Fruit fly (Drosophila melanogaster): ENCODE measurements around the gene Ude.
A peak's percentile ranks its signal among the peaks of the same experiment; 100 is the strongest.

The Ude gene

DNA sequence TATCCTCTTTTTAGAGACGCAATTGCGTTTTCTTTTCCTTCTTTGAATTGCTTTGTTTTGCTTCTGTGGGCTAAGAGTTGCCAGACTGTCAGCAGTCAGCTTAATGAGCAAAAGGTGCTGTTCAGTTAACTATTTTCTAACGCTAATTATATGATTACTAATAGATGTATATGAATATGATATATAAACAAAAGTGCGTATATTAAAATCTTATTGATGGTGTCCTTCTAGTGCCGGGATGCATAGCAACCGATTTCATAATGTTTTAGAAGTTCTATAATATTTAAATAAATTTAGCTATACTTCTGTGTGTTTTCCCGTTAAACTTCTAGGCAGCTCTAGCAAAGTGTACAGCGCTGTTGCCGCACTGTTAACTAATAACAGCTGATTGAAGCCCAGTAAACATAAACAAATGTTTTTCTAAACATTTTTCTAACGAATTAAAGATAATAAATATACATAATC lies 30.5 kb upstream of the Ude start, which contains the start of the genes Kaz and CG43273 (continued):
- no peak for TF ChIP-seq prd (optimal IDR thresholded peaks at IDR 0.05)
- peak; percentile 64; the same call in 2 of the 3 replicates for TF ChIP-seq prd (GFP tag; IDR thresholded peaks at IDR 0.05)
- TF ChIP-seq CG2712 (tag; optimal IDR thresholded peaks at IDR 0.05), result peak; percentile 70
- TF ChIP-seq eyg (GFP tag; optimal IDR thresholded peaks at IDR 0.05), result no peak
- peak; percentile 13 for TF ChIP-seq CG13624 (GFP tag; optimal IDR thresholded peaks at IDR 0.05)
- TF ChIP-seq tx (GFP tag; optimal IDR thresholded peaks at IDR 0.05), result no peak
- TF ChIP-seq Awh (GFP tag; IDR thresholded peaks at IDR 0.05), result no peak
- no peak for TF ChIP-seq mld (GFP tag; IDR thresholded peaks at IDR 0.05; ENCODE audit: partially characterized antibody)
- TF ChIP-seq bigmax (GFP tag; optimal IDR thresholded peaks at IDR 0.05), result no peak
- TF ChIP-seq slou (GFP tag; optimal IDR thresholded peaks at IDR 0.05), result peak; percentile 35
- TF ChIP-seq H2.0 (GFP tag; IDR thresholded peaks at IDR 0.05), result no peak; the same call in 1 of the 2 replicates
- TF ChIP-seq lilli (GFP tag; optimal IDR thresholded peaks at IDR 0.05), result peak; percentile 73
- no peak for TF ChIP-seq chinmo (GFP tag; IDR thresholded peaks at IDR 0.05; ENCODE audit: partially characterized antibody)
- peak; percentile 14 for TF ChIP-seq CG34376 (GFP tag; optimal IDR thresholded peaks at IDR 0.05)
- no peak for TF ChIP-seq CG4730 (GFP tag; IDR thresholded peaks at IDR 0.05)
- TF ChIP-seq CG30020 (tag; optimal IDR thresholded peaks at IDR 0.05), result peak; percentile 68
- TF ChIP-seq MTF-1 (GFP tag; optimal IDR thresholded peaks at IDR 0.05; ENCODE audit: borderline replicate concordance), result no peak
- TF ChIP-seq odd (GFP tag; optimal IDR thresholded peaks at IDR 0.05), result no peak
- TF ChIP-seq CG12769 (tag; optimal IDR thresholded peaks at IDR 0.05), result no peak
- peak; percentile 36 for TF ChIP-seq CG18619 (GFP tag; optimal IDR thresholded peaks at IDR 0.05)
- TF ChIP-seq aop (GFP tag; IDR thresholded peaks at IDR 0.05), result no peak
- TF ChIP-seq psq (GFP tag; optimal IDR thresholded peaks at IDR 0.05), result peak; percentile 43
- TF ChIP-seq disco-r (GFP tag; optimal IDR thresholded peaks at IDR 0.05), result no peak
- no peak for TF ChIP-seq Antp (GFP tag; optimal IDR thresholded peaks at IDR 0.05)
- TF ChIP-seq NfI (GFP tag; optimal IDR thresholded peaks at IDR 0.05), result peak; percentile 74
- TF ChIP-seq CG2129 (GFP tag; IDR thresholded peaks at IDR 0.05; ENCODE audit: partially characterized antibody), result no peak
- peak; percentile 34; the same call in 1 of the 3 replicates for TF ChIP-seq zfh1 (GFP tag; IDR thresholded peaks at IDR 0.05)
- TF ChIP-seq HLHmδ (GFP tag; optimal IDR thresholded peaks at IDR 0.05), result no peak
- TF ChIP-seq CG7928 (GFP tag; optimal IDR thresholded peaks at IDR 0.05), result no peak
- peak; percentile 19; the same call in 1 of the 2 replicates for TF ChIP-seq chm (GFP tag; IDR thresholded peaks at IDR 0.05)
- 0 out of 3 replicates have a peak, but pooled peaks have one; percentile 52 for TF ChIP-seq CG34422 (GFP tag; IDR thresholded peaks at IDR 0.05)
- TF ChIP-seq CG12391 (tag; optimal IDR thresholded peaks at IDR 0.05), result peak; percentile 81
- peak; percentile 25; the same call in 1 of the 2 replicates for TF ChIP-seq esg (GFP tag; conservative IDR thresholded peaks at IDR 0.05)
- no peak for TF ChIP-seq croc (GFP tag; conservative IDR thresholded peaks at IDR 0.05)
- no peak for TF ChIP-seq CG11695 (GFP tag; IDR thresholded peaks at IDR 0.05)
- TF ChIP-seq Dll (GFP tag; IDR thresholded peaks at IDR 0.05; ENCODE audit: partially characterized antibody), result 0 out of 4 replicates have a peak, but pooled peaks have one; percentile 25
- TF ChIP-seq ab (GFP tag; optimal IDR thresholded peaks at IDR 0.05), result no peak
- TF ChIP-seq amos (GFP tag; IDR thresholded peaks at IDR 0.05; ENCODE audit: partially characterized antibody), result no peak
- no peak for TF ChIP-seq run (tag; optimal IDR thresholded peaks at IDR 0.05)
- TF ChIP-seq CG13123 (GFP tag; optimal IDR thresholded peaks at IDR 0.05), result no peak
- TF ChIP-seq Nf-YA (GFP tag; IDR thresholded peaks at IDR 0.05), result no peak
- no peak for TF ChIP-seq nau (GFP tag; optimal IDR thresholded peaks at IDR 0.05)
- TF ChIP-seq CG3726 (GFP tag; IDR thresholded peaks at IDR 0.05), result no peak
- TF ChIP-seq NK7.1 (GFP tag; optimal IDR thresholded peaks at IDR 0.05), result no peak
- TF ChIP-seq CG9876 (GFP tag; optimal IDR thresholded peaks at IDR 0.05), result no peak
- TF ChIP-seq CG6175 (GFP tag; IDR thresholded peaks at IDR 0.05), result no peak
- TF ChIP-seq ttk (GFP tag; IDR thresholded peaks at IDR 0.05), result no peak
- TF ChIP-seq CG13775 (GFP tag; optimal IDR thresholded peaks at IDR 0.05), result peak; percentile 66
- peak; percentile 81 for TF ChIP-seq Med (GFP tag)
- TF ChIP-seq CG12155 (GFP tag; optimal IDR thresholded peaks at IDR 0.05), result peak; percentile 61
- no peak for TF ChIP-seq CHES-1-like (GFP tag; optimal IDR thresholded peaks at IDR 0.05)

Measured in whole organism, embryonic.